Worm (Caenorhabditis elegans) whole organism, L2 larva: ENCODE results near the gene glna-2.

Experiments
- ama-1 ChIP-seq: fragments of 150-350 bp; optimal IDR thresholded peaks from 2 replicates; lab custom pipeline; 2018; ENCODE audit warnings: inconsistent platforms
- ceh-82 ChIP-seq: fragments of 150-350 bp; optimal IDR thresholded peaks from 2 replicates; lab custom pipeline; 2014; ENCODE audit warnings: missing biosample characterization, missing genetic modification characterization
- egl-27 ChIP-seq: sonication (generic microtip); optimal IDR thresholded peaks from 3 replicates; lab custom pipeline; 2017; ENCODE audit warnings: missing biosample characterization, missing genetic modification reagents, missing genetic modification characterization
- lin-13 ChIP-seq: fragments of 150-350 bp; optimal IDR thresholded peaks from 2 replicates; lab custom pipeline; 2014; ENCODE audit warnings: missing biosample characterization, missing genetic modification reagents, missing genetic modification characterization
- lin-39 ChIP-seq: fragments of 150-350 bp; optimal IDR thresholded peaks from 2 replicates; lab custom pipeline; 2014; ENCODE audit warnings: missing biosample characterization, missing genetic modification reagents, missing genetic modification characterization
- lsy-2 ChIP-seq, 2 experiments: fragments of 150-350 bp in 1 of 2; sonication (generic microtip) in 1 of 2; optimal IDR thresholded peaks; 2 replicates each; lab custom pipeline; 2014 to 2017; ENCODE audit warnings: missing biosample characterization in 2 of 2, missing genetic modification characterization in 2 of 2
- mab-5 ChIP-seq: fragments of 150-350 bp; optimal IDR thresholded peaks from 2 replicates; lab custom pipeline; 2014; ENCODE audit warnings: missing biosample characterization, missing genetic modification characterization
- mbf-1 ChIP-seq: sonication (generic microtip); optimal IDR thresholded peaks from 2 replicates; lab custom pipeline; 2017; ENCODE audit warnings: missing biosample characterization, missing genetic modification characterization
- mdl-1 ChIP-seq, 2 experiments: fragments of 150-350 bp in 1 of 2; sonication (generic microtip) in 1 of 2; optimal IDR thresholded peaks; 2 replicates each; lab custom pipeline; 2017; ENCODE audit warnings: missing biosample characterization in 2 of 2, missing genetic modification characterization in 2 of 2
- nhr-25 ChIP-seq: fragments of 150-350 bp; sonication (generic microtip); optimal IDR thresholded peaks from 3 replicates; lab custom pipeline; 2014; ENCODE audit warnings: missing biosample characterization, missing genetic modification characterization

ce11 chrII:8047264-8047663, 38.8 kb downstream of the glna-2 start, which contains the start of gene apn-1:
- TF ChIP-seq nhr-25 (tag; lab: Kevin White, UChicago) = no peak
- no peak for TF ChIP-seq ama-1 (lab: Kevin White, UChicago)
- TF ChIP-seq mdl-1 (tag; optimal IDR thresholded peaks at IDR 0.05; lab: Kevin White, UChicago) = no peak
- TF ChIP-seq lsy-2 (tag; optimal IDR thresholded peaks at IDR 0.05; lab: Kevin White, UChicago) = no peak
- no peak for TF ChIP-seq egl-27 (tag; lab: Kevin White, UChicago)
- TF ChIP-seq mbf-1 (tag; lab: Kevin White, UChicago) = no peak
- no peak for TF ChIP-seq lin-39
- no peak for TF ChIP-seq mab-5 (tag; lab: Kevin White, UChicago)
- no peak for TF ChIP-seq lin-13 (GFP tag; lab: Kevin White, UChicago)
- no peak for TF ChIP-seq ceh-82
